Worm (Caenorhabditis elegans) whole organism, late embryonic: ENCODE data around the gene snr-6.
"Not testable (repeated sequence)": the region's sequence is repeated elsewhere in the genome, so short reads cannot be mapped to it uniquely, and the experiment has no call there.

Experiments used
- ceh-18 ChIP-seq: sonication (generic microtip); optimal IDR thresholded peaks from 2 replicates; lab custom pipeline; 2016; ENCODE audit warnings: missing genetic modification characterization, missing compliant biosample characterization
- ceh-6 ChIP-seq: fragments of 200-800 bp; sonication (Bioruptor generic); optimal IDR thresholded peaks from 2 replicates; lab custom pipeline; 2018; ENCODE audit warnings: mild to moderate bottlenecking, missing genetic modification characterization, missing compliant biosample characterization
- ref-2 ChIP-seq: sonication (generic microtip); optimal IDR thresholded peaks from 2 replicates; lab custom pipeline; 2016; ENCODE audit warnings: missing genetic modification characterization, missing compliant biosample characterization

Gene snr-6

DNA sequence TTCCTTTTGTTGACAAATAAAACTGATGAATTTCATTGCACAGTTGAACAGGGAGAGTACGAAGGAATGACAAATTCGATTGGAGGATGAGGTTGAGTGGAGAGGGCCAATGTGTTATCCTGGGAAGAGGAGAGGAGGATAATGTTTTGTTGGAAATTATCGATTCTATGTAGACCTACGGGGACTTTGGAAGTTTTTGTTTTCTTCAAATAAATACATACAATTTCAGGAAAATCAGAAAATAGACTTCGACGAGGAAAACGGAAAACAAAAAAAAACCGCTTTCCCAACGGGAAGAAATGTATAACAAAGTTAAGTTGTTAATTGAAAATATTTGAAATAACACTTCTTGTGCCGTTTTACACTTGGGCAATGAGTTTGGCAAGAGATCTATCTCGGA, 45.7 kb downstream of the snr-6 start, which contains the start of gene Y49E10.4:
TSS of gene Y49E10.4 (minus strand) at position 101 of the 400 bp plus-strand sequence.
- TF ChIP-seq ref-2; ceh-6 (GFP tag; lab: Kevin White, UChicago); ceh-18 (tag; lab: Kevin White, UChicago): not testable (repeated sequence)
